Worm (Caenorhabditis elegans) whole organism, L3 larva: ENCODE data around the gene dnsn-1.

Source experiments
- ama-1 ChIP-seq: fragments of 150-350 bp; optimal IDR thresholded peaks from 2 replicates; lab custom pipeline; 2018
- ceh-16 ChIP-seq: sonication (generic microtip); optimal IDR thresholded peaks from 2 replicates; lab custom pipeline; 2017; ENCODE audit warnings: missing biosample characterization, missing genetic modification characterization
- fkh-10 ChIP-seq: sonication (generic microtip); optimal IDR thresholded peaks from 2 replicates; lab custom pipeline; 2017; ENCODE audit warnings: missing biosample characterization, missing genetic modification reagents, missing genetic modification characterization
- lin-15B ChIP-seq: fragments of 150-350 bp; optimal IDR thresholded peaks from 2 replicates; lab custom pipeline; 2014; ENCODE audit warnings: missing biosample characterization, missing genetic modification characterization
- lin-39 ChIP-seq: fragments of 150-350 bp; optimal IDR thresholded peaks from 2 replicates; lab custom pipeline; 2018; ENCODE audit warnings: missing biosample characterization, missing genetic modification reagents, missing genetic modification characterization
- nhr-237 ChIP-seq: fragments of 150-350 bp; optimal IDR thresholded peaks from 2 replicates; lab custom pipeline; 2014; ENCODE audit warnings: missing biosample characterization, missing genetic modification characterization
- nhr-28 ChIP-seq: fragments of 150-350 bp; optimal IDR thresholded peaks from 2 replicates; lab custom pipeline; 2014; ENCODE audit warnings: missing biosample characterization, missing genetic modification characterization
- nhr-76 ChIP-seq: fragments of 150-350 bp; sonication (generic microtip); optimal IDR thresholded peaks from 5 replicates; lab custom pipeline; 2014; ENCODE audit warnings: missing biosample characterization, missing genetic modification characterization
- snpc-4 ChIP-seq: fragments of 150-350 bp; optimal IDR thresholded peaks from 2 replicates; lab custom pipeline; 2014; ENCODE audit warnings: missing biosample characterization, missing genetic modification characterization
- unc-62 ChIP-seq: fragments of 150-350 bp; sonication (generic microtip); optimal IDR thresholded peaks from 4 replicates; lab custom pipeline; 2014; ENCODE audit warnings: missing biosample characterization, missing genetic modification reagents, missing genetic modification characterization
- ztf-4 ChIP-seq: fragments of 150-350 bp; optimal IDR thresholded peaks from 2 replicates; lab custom pipeline; 2014; ENCODE audit warnings: missing biosample characterization, missing genetic modification characterization

- TF ChIP-seq lin-39 (peak; percentile 70), fkh-10 (GFP tag; lab: Kevin White, UChicago) (no peak), ceh-16 (tag; lab: Kevin White, UChicago) (peak; percentile 8), ama-1 (lab: Kevin White, UChicago) (no peak), snpc-4 (tag; lab: Kevin White, UChicago) (peak; percentile 89), nhr-28 (tag; lab: Kevin White, UChicago) (no peak), ztf-4 (no peak), nhr-76 (tag; lab: Kevin White, UChicago) (peak; percentile 33), unc-62 (GFP tag; lab: Kevin White, UChicago) (peak; percentile 27), nhr-237 (no peak), lin-15B (peak; percentile 99)
Measured at ce11 chrII:410832-411231, at the start of gene dnsn-1, which contains the start of gene C24H12.4.
